Worm (Caenorhabditis elegans): Measurements from ENCODE around the gene str-94.

DNA sequence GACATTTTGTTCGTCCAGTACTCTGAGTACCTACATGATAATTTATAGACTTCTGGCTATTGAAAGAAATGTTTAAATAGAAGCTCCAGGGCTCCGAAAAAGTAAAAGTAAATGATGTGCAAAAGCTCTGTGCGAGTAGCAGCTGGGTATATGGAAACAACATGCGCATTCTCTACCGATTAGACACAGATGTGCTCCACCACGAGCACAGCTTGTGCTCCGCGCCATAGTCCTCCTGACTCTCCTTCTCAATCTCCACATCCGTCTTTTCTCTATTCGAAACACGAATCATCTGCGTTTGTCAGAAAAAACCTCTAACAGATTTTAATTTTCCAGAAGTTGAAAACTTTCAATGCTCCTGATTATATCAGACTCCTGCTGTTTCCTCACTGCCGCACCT lies 34.3 kb upstream of the str-94 start:
- TF ChIP-seq nhr-12 (tag; optimal IDR thresholded peaks at IDR 0.05) (no peak), ama-1 (optimal IDR thresholded peaks at IDR 0.05) (no peak), lsy-12 (tag; optimal IDR thresholded peaks at IDR 0.05) (no peak), elt-3 (tag; optimal IDR thresholded peaks at IDR 0.05) (no peak), zag-1 (tag; optimal IDR thresholded peaks at IDR 0.05) (no peak), snpc-4 (tag; optimal IDR thresholded peaks at IDR 0.05) (no peak), nhr-237 (tag; optimal IDR thresholded peaks at IDR 0.05) (no peak), fos-1 (tag; optimal IDR thresholded peaks at IDR 0.05) (no peak), nhr-28 (tag; optimal IDR thresholded peaks at IDR 0.05) (no peak), hmg-11 (tag; optimal IDR thresholded peaks at IDR 0.05) (no peak), nhr-25 (tag; optimal IDR thresholded peaks at IDR 0.05) (no peak), elt-2 (tag; optimal IDR thresholded peaks at IDR 0.05) (no peak), jun-1 (tag; optimal IDR thresholded peaks at IDR 0.05) (no peak)

Data from whole organism, L3 larva.